Worm (Caenorhabditis elegans) whole organism, late embryonic: ENCODE results near the gene F53B3.6.

Experiments
- C08G9.2 ChIP-seq: sonication (generic microtip); optimal IDR thresholded peaks from 2 replicates; lab custom pipeline; 2016; ENCODE audit warnings: mild to moderate bottlenecking, missing genetic modification characterization, moderate library complexity, missing compliant biosample characterization
- C38D4.7 ChIP-seq: fragments of 200-800 bp; sonication (Bioruptor generic); optimal IDR thresholded peaks from 2 replicates; lab custom pipeline; 2018; ENCODE audit warnings: mild to moderate bottlenecking, missing genetic modification characterization, moderate library complexity, missing compliant biosample characterization
- F13H6.1 ChIP-seq: sonication (generic microtip); optimal IDR thresholded peaks from 2 replicates; lab custom pipeline; 2016; ENCODE audit warnings: missing genetic modification characterization, missing compliant biosample characterization
- K02D7.2 ChIP-seq: sonication (generic microtip); optimal IDR thresholded peaks from 2 replicates; lab custom pipeline; 2017; ENCODE audit warnings: mild to moderate bottlenecking, missing genetic modification characterization, missing compliant biosample characterization
- T23F11.4 ChIP-seq: fragments of 200-800 bp; sonication (Bioruptor generic); optimal IDR thresholded peaks from 2 replicates; lab custom pipeline; 2018; ENCODE audit warnings: mild to moderate bottlenecking, missing genetic modification characterization, missing compliant biosample characterization
- Y22D7AL.16 ChIP-seq: sonication (generic microtip); optimal IDR thresholded peaks from 2 replicates; lab custom pipeline; 2016; ENCODE audit warnings: missing genetic modification characterization, missing compliant biosample characterization
- ceh-14 ChIP-seq: sonication (generic microtip); optimal IDR thresholded peaks from 2 replicates; lab custom pipeline; 2016; ENCODE audit warnings: missing genotype, missing genetic modification characterization, missing compliant biosample characterization
- ceh-18 ChIP-seq: sonication (generic microtip); optimal IDR thresholded peaks from 2 replicates; lab custom pipeline; 2016; ENCODE audit warnings: missing genetic modification characterization, missing compliant biosample characterization
- ceh-2 ChIP-seq: sonication (generic microtip); optimal IDR thresholded peaks from 2 replicates; lab custom pipeline; 2016; ENCODE audit warnings: missing genotype, missing genetic modification characterization, missing compliant biosample characterization
- ceh-22 ChIP-seq: sonication (generic microtip); optimal IDR thresholded peaks from 2 replicates; lab custom pipeline; 2017; ENCODE audit warnings: missing biosample characterization, missing genetic modification characterization
- ceh-30 ChIP-seq: fragments of 150-350 bp; optimal IDR thresholded peaks from 2 replicates; lab custom pipeline; 2014; ENCODE audit warnings: missing biosample characterization, missing genetic modification characterization
- ceh-34 ChIP-seq: sonication (generic microtip); optimal IDR thresholded peaks from 2 replicates; lab custom pipeline; 2016; ENCODE audit warnings: mild to moderate bottlenecking, missing genetic modification characterization, missing compliant biosample characterization
- ceh-48 ChIP-seq: sonication (generic microtip); optimal IDR thresholded peaks from 2 replicates; lab custom pipeline; 2016; ENCODE audit warnings: missing genetic modification characterization, inconsistent platforms, missing compliant biosample characterization
- ceh-6 ChIP-seq: fragments of 200-800 bp; sonication (Bioruptor generic); optimal IDR thresholded peaks from 2 replicates; lab custom pipeline; 2018; ENCODE audit warnings: mild to moderate bottlenecking, missing genetic modification characterization, missing compliant biosample characterization
- ceh-9 ChIP-seq: sonication (generic microtip); optimal IDR thresholded peaks from 2 replicates; lab custom pipeline; 2016; ENCODE audit warnings: mild to moderate bottlenecking, missing genetic modification characterization, inconsistent platforms, missing compliant biosample characterization
- che-1 ChIP-seq: sonication (generic microtip); optimal IDR thresholded peaks from 2 replicates; lab custom pipeline; 2016; ENCODE audit warnings: mild to moderate bottlenecking, missing genetic modification characterization, missing compliant biosample characterization
- dmd-4 ChIP-seq: sonication (generic microtip); optimal IDR thresholded peaks from 2 replicates; lab custom pipeline; 2016; ENCODE audit warnings: borderline replicate concordance, missing genetic modification characterization, missing compliant biosample characterization
- elt-4 ChIP-seq: sonication (generic microtip); optimal IDR thresholded peaks from 2 replicates; lab custom pipeline; 2016; ENCODE audit warnings: missing genetic modification characterization, missing compliant biosample characterization
- ets-4 ChIP-seq: sonication (generic microtip); optimal IDR thresholded peaks from 2 replicates; lab custom pipeline; 2016; ENCODE audit warnings: missing genetic modification characterization, missing compliant biosample characterization
- eyg-1 ChIP-seq: sonication (generic microtip); optimal IDR thresholded peaks from 2 replicates; lab custom pipeline; 2016; ENCODE audit warnings: missing genotype, missing genetic modification characterization, missing compliant biosample characterization
- fax-1 ChIP-seq: sonication (generic microtip); optimal IDR thresholded peaks from 2 replicates; lab custom pipeline; 2016; ENCODE audit warnings: missing genotype, missing genetic modification characterization, missing compliant biosample characterization
- fkh-6 ChIP-seq: sonication (generic microtip); optimal IDR thresholded peaks from 2 replicates; lab custom pipeline; 2016; ENCODE audit warnings: missing genetic modification characterization, missing compliant biosample characterization
- gmeb-2 ChIP-seq: sonication (generic microtip); optimal IDR thresholded peaks from 2 replicates; lab custom pipeline; 2016; ENCODE audit warnings: missing genetic modification characterization, inconsistent platforms, missing compliant biosample characterization
- hlh-13 ChIP-seq: fragments of 200-800 bp; sonication (Bioruptor generic); optimal IDR thresholded peaks from 2 replicates; lab custom pipeline; 2018; ENCODE audit warnings: mild to moderate bottlenecking, missing genetic modification characterization, missing compliant biosample characterization
- hlh-8 ChIP-seq: sonication (generic microtip); optimal IDR thresholded peaks from 2 replicates; lab custom pipeline; 2016; ENCODE audit warnings: missing genotype, missing genetic modification characterization, missing compliant biosample characterization
- lim-6 ChIP-seq: sonication (generic microtip); optimal IDR thresholded peaks from 2 replicates; lab custom pipeline; 2016; ENCODE audit warnings: missing genetic modification characterization, missing compliant biosample characterization
- madf-2 ChIP-seq: sonication (generic microtip); optimal IDR thresholded peaks from 2 replicates; lab custom pipeline; 2017; ENCODE audit warnings: missing genetic modification characterization, missing compliant biosample characterization
- nfya-1 ChIP-seq: sonication (generic microtip); optimal IDR thresholded peaks from 2 replicates; lab custom pipeline; 2017; ENCODE audit warnings: missing genetic modification characterization, mild to moderate bottlenecking, missing compliant biosample characterization, antibody characterized with exemption, moderate library complexity
- npax-4 ChIP-seq: sonication (generic microtip); optimal IDR thresholded peaks from 2 replicates; lab custom pipeline; 2016; ENCODE audit warnings: missing genetic modification characterization, missing compliant biosample characterization
- odd-2 ChIP-seq: sonication (generic microtip); optimal IDR thresholded peaks from 2 replicates; lab custom pipeline; 2017; ENCODE audit warnings: antibody characterized with exemption, mild to moderate bottlenecking, missing genetic modification characterization, missing compliant biosample characterization
- pag-3 ChIP-seq: sonication (generic microtip); optimal IDR thresholded peaks from 2 replicates; lab custom pipeline; 2016; ENCODE audit warnings: missing compliant biosample characterization, missing genetic modification characterization, borderline replicate concordance
- pat-9 ChIP-seq: fragments of 200-800 bp; sonication (Bioruptor generic); optimal IDR thresholded peaks from 2 replicates; lab custom pipeline; 2018; ENCODE audit warnings: mild to moderate bottlenecking, missing genetic modification characterization, moderate library complexity, missing compliant biosample characterization
- pax-1 ChIP-seq: fragments of 150-350 bp; optimal IDR thresholded peaks from 2 replicates; lab custom pipeline; 2014; ENCODE audit warnings: missing biosample characterization, missing genetic modification characterization
- pha-2 ChIP-seq: sonication (generic microtip); optimal IDR thresholded peaks from 2 replicates; lab custom pipeline; 2017; ENCODE audit warnings: mild to moderate bottlenecking, missing genetic modification characterization, missing compliant biosample characterization
- pha-4 ChIP-seq: fragments of 150-350 bp; optimal IDR thresholded peaks from 2 replicates; lab custom pipeline; 2018; ENCODE audit warnings: missing biosample characterization, missing genetic modification reagents, missing genetic modification characterization
- pros-1 ChIP-seq: fragments of 150-350 bp; optimal IDR thresholded peaks from 2 replicates; lab custom pipeline; 2014; ENCODE audit warnings: missing biosample characterization, missing genetic modification reagents, missing genetic modification characterization
- ref-2 ChIP-seq: sonication (generic microtip); optimal IDR thresholded peaks from 2 replicates; lab custom pipeline; 2016; ENCODE audit warnings: missing genetic modification characterization, missing compliant biosample characterization
- sdc-2 ChIP-seq: sonication (generic microtip); optimal IDR thresholded peaks from 2 replicates; lab custom pipeline; 2016; ENCODE audit warnings: missing genotype, missing genetic modification characterization, missing compliant biosample characterization
- sox-2 ChIP-seq: fragments of 200-800 bp; sonication (Bioruptor generic); IDR thresholded peaks from 2 replicates; pipeline ENCODE4 v1.3.6; 2022; ENCODE audit warnings: missing genetic modification reagents, missing genetic modification characterization, missing compliant biosample characterization
- sox-4 ChIP-seq: sonication (generic microtip); optimal IDR thresholded peaks from 2 replicates; lab custom pipeline; 2017; ENCODE audit warnings: mild to moderate bottlenecking, missing genetic modification characterization, inconsistent platforms, missing compliant biosample characterization
- syd-9 ChIP-seq: sonication (generic microtip); optimal IDR thresholded peaks from 2 replicates; lab custom pipeline; 2016; ENCODE audit warnings: mild to moderate bottlenecking, missing genetic modification characterization, moderate library complexity, missing compliant biosample characterization
- tbx-7 ChIP-seq: sonication (generic microtip); optimal IDR thresholded peaks from 2 replicates; lab custom pipeline; 2016; ENCODE audit warnings: missing genotype, missing genetic modification characterization, missing compliant biosample characterization
- ttx-3 ChIP-seq: sonication (generic microtip); optimal IDR thresholded peaks from 2 replicates; lab custom pipeline; 2016; ENCODE audit warnings: missing genetic modification reagents, missing genetic modification characterization, missing compliant biosample characterization
- unc-3 ChIP-seq, 2 experiments: fragments of 200-800 bp in 1 of 2; sonication (Bioruptor generic) in 1 of 2; sonication (generic microtip) in 1 of 2; conservative IDR thresholded peaks in 1 of 2; optimal IDR thresholded peaks in 1 of 2; 2 replicates each; pipeline versions ENCODE4 v1.3.6 to Lab custom; 2016 to 2022; ENCODE audit warnings: missing compliant biosample characterization in 2 of 2, missing genetic modification characterization in 2 of 2, missing genetic modification reagents in 1 of 2
- unc-55 ChIP-seq: sonication (generic microtip); optimal IDR thresholded peaks from 2 replicates; lab custom pipeline; 2017; ENCODE audit warnings: missing biosample characterization, missing genetic modification reagents, missing genetic modification characterization
- unc-86 ChIP-seq: sonication (generic microtip); optimal IDR thresholded peaks from 2 replicates; lab custom pipeline; 2016; ENCODE audit warnings: missing genetic modification characterization, missing compliant biosample characterization
- zip-5 ChIP-seq: sonication (generic microtip); optimal IDR thresholded peaks from 2 replicates; lab custom pipeline; 2016; ENCODE audit warnings: missing genetic modification characterization, missing compliant biosample characterization
- ztf-16 ChIP-seq: sonication (generic microtip); optimal IDR thresholded peaks from 2 replicates; lab custom pipeline; 2017; ENCODE audit warnings: missing genetic modification characterization, missing compliant biosample characterization

Gene F53B3.6

DNA sequence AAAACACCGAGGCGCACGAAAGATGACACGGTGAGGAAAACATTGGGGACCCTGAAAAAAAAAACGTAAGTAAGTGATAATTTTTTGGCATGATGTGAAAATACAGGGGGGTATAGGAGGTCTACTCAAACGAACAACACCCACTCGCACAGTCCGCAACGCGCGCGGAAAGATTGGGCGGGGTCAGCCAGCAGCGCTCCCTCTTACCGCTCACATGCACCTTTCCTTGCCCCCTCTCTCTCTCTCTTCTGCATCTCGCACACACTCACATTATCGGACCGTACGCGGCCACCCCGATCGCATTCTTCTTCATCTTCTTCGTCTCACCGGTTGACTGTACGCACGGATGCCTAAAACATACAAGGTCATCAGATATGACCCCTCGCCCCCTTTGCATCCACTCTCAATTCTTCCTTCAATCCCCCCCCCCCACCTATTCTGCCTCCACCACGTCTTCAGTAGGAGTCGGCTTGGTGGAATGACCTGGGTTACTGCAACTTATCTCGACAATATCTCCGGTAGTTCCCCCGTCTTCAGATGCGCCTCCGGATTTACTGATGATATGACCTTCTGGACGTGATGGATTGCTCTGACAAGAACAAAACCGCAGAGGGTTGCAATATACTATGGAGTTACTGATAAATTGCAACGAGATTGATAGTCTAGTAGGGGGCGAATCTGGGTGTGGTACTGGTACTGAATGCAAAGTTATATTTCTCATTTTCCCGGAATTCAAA, 15.7 kb downstream of the F53B3.6 start, which contains the start of gene F53B3.5 (continued):
- no peak for TF ChIP-seq ceh-6
- no peak for TF ChIP-seq unc-86 (tag; lab: Kevin White, UChicago)
- TF ChIP-seq C38D4.7, result no peak
- no peak for TF ChIP-seq ceh-22 (tag; lab: Kevin White, UChicago)
- TF ChIP-seq ceh-30 (tag; lab: Kevin White, UChicago), result no peak
- TF ChIP-seq pha-2, result no peak
- no peak for TF ChIP-seq ceh-48 (tag; lab: Kevin White, UChicago)
- no peak for TF ChIP-seq zip-5
- peak; percentile 21 for TF ChIP-seq fkh-6 (tag; lab: Kevin White, UChicago)
- no peak for TF ChIP-seq Y22D7AL.16 (tag; lab: Kevin White, UChicago)
- no peak for TF ChIP-seq ttx-3
- TF ChIP-seq syd-9, result no peak
- no peak for TF ChIP-seq unc-3 (GFP tag; conservative IDR thresholded peaks at IDR 0.05; lab: Robert Waterston, UW)
- no peak for TF ChIP-seq unc-3 (tag; optimal IDR thresholded peaks at IDR 0.05; lab: Kevin White, UChicago)
- no peak for TF ChIP-seq pag-3 (tag; lab: Kevin White, UChicago)
- TF ChIP-seq ceh-14, result no peak
- TF ChIP-seq unc-55 (GFP tag; lab: Kevin White, UChicago), result no peak
- TF ChIP-seq pat-9 (tag; lab: Kevin White, UChicago), result no peak
- TF ChIP-seq pha-4 (tag; lab: Kevin White, UChicago), result no peak
- TF ChIP-seq elt-4 (tag; lab: Kevin White, UChicago), result no peak
- TF ChIP-seq hlh-13, result no peak
- no peak for TF ChIP-seq ceh-2 (tag; lab: Kevin White, UChicago)
- TF ChIP-seq odd-2 (tag; lab: Kevin White, UChicago), result no peak
- peak; percentile 35 for TF ChIP-seq ceh-34 (tag; lab: Kevin White, UChicago)
- peak; percentile 47 for TF ChIP-seq ztf-16 (tag; lab: Kevin White, UChicago)
- peak; percentile 31 for TF ChIP-seq sdc-2 (tag; lab: Kevin White, UChicago)
- no peak for TF ChIP-seq npax-4 (tag; lab: Kevin White, UChicago)
- no peak for TF ChIP-seq ets-4 (tag; lab: Kevin White, UChicago)
- no peak for TF ChIP-seq tbx-7 (tag; lab: Kevin White, UChicago)
- no peak for TF ChIP-seq fax-1 (tag; lab: Kevin White, UChicago)
- no peak for TF ChIP-seq sox-2 (GFP tag; lab: Robert Waterston, UW)
- no peak for TF ChIP-seq sox-4 (tag; lab: Kevin White, UChicago)
- peak; percentile 53 for TF ChIP-seq pros-1 (tag; lab: Kevin White, UChicago)

DNA sequence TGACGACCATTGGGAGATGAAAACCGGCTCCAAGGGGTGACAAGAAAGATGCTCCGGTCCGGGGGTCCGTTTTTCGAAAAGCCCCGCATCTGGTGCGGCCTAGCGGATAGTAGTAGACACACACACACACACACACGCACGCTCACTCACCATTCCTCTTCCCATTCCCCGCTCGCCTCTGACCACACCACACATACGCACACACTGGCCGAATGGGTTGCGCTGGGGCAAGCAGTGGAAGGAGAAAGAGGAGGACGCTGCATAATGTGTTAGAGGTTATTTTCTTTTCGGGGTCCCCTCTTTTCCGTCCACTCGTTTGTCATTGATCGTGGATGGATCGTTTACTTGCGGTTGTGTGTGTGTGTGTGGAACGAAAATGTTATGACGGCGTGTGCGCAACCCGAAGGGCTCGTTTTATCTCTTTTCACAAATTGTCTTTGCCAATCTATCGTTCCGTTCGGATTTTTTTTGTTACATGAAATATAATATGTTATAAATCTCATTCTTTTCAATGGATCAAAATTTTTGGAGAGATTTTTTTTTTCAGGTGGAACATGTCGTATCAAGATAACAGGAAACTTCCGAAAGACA, 21.4 kb downstream of the F53B3.6 start, which contains the start of gene vang-1:
vang-1 (plus strand) TSS at position 541 of the 591 bp plus-strand sequence.
- peak; percentile 77 for TF ChIP-seq ref-2 (tag; lab: Kevin White, UChicago)
- no peak for TF ChIP-seq fax-1 (tag; lab: Kevin White, UChicago)
- no peak for TF ChIP-seq ceh-22 (tag; lab: Kevin White, UChicago)
- peak; percentile 70 for TF ChIP-seq sdc-2 (tag; lab: Kevin White, UChicago)
- no peak for TF ChIP-seq K02D7.2 (tag; lab: Kevin White, UChicago)
- TF ChIP-seq lim-6 (tag; lab: Kevin White, UChicago), result no peak
- peak; percentile 19 for TF ChIP-seq pros-1 (tag; lab: Kevin White, UChicago)
- TF ChIP-seq madf-2 (tag; lab: Kevin White, UChicago), result peak; percentile 33
- TF ChIP-seq syd-9, result peak; percentile 63
- TF ChIP-seq ceh-2 (tag; lab: Kevin White, UChicago), result peak; percentile 25
- TF ChIP-seq F13H6.1 (tag; lab: Kevin White, UChicago), result peak; percentile 0
- TF ChIP-seq sox-4 (tag; lab: Kevin White, UChicago), result peak; percentile 53
- TF ChIP-seq gmeb-2 (tag; lab: Kevin White, UChicago), result no peak
- TF ChIP-seq pax-1 (tag; lab: Kevin White, UChicago), result no peak
- peak; percentile 25 for TF ChIP-seq T23F11.4 (GFP tag; lab: Kevin White, UChicago)
- peak; percentile 47 for TF ChIP-seq fkh-6 (tag; lab: Kevin White, UChicago)
- peak; percentile 53 for TF ChIP-seq C08G9.2 (tag; lab: Kevin White, UChicago)
- TF ChIP-seq ztf-16 (tag; lab: Kevin White, UChicago), result peak; percentile 3
- peak; percentile 26 for TF ChIP-seq pat-9 (tag; lab: Kevin White, UChicago)
- TF ChIP-seq che-1, result no peak
- TF ChIP-seq eyg-1 (tag; lab: Kevin White, UChicago), result peak; percentile 3
- peak; percentile 32 for TF ChIP-seq ceh-9 (tag; lab: Kevin White, UChicago)
- no peak for TF ChIP-seq ceh-30 (tag; lab: Kevin White, UChicago)
- TF ChIP-seq ceh-34 (tag; lab: Kevin White, UChicago), result peak; percentile 58
- TF ChIP-seq hlh-8 (tag; lab: Kevin White, UChicago), result peak; percentile 31
- peak; percentile 56 for TF ChIP-seq ceh-14
- TF ChIP-seq ceh-18, result peak; percentile 36
- no peak for TF ChIP-seq dmd-4 (tag; lab: Kevin White, UChicago)
- TF ChIP-seq nfya-1, result peak; percentile 65
